Fruit fly (Drosophila melanogaster) whole organism, embryonic: Measurements from ENCODE around the gene CG7352.

Experiments
- Atf6 ChIP-seq: fragments of 200-800 bp; sonication (Bioruptor generic); IDR thresholded peaks from 2 replicates; pipeline ENCODE4 v1.3.6; 2022; ENCODE audit warnings: missing biosample characterization, missing genetic modification characterization
- CG10543 ChIP-seq: fragments of 200-800 bp; sonication (Bioruptor generic); optimal IDR thresholded peaks from 3 replicates; lab custom pipeline; 2017; ENCODE audit warnings: missing biosample characterization, mild to moderate bottlenecking, missing genetic modification characterization, moderate library complexity
- CG11456 ChIP-seq: fragments of 200-800 bp; sonication (Bioruptor generic); IDR thresholded peaks from 3 replicates; pipeline ENCODE4 v1.3.6; 2022; ENCODE audit warnings: missing biosample characterization, missing genetic modification characterization
- CG11560 ChIP-seq: fragments of 200-800 bp; sonication (Bioruptor generic); IDR thresholded peaks from 3 replicates; pipeline ENCODE4 v1.3.6; 2022; ENCODE audit warnings: missing biosample characterization, missing genetic modification characterization
- CG13123 ChIP-seq: fragments of 200-800 bp; sonication (Bioruptor generic); optimal IDR thresholded peaks from 2 replicates; lab custom pipeline; 2016; ENCODE audit warnings: missing biosample characterization, missing genetic modification characterization
- CG2202 ChIP-seq: fragments of 200-800 bp; sonication (Bioruptor generic); optimal IDR thresholded peaks from 2 replicates; lab custom pipeline; 2018; ENCODE audit warnings: missing biosample characterization, mild to moderate bottlenecking, missing genetic modification characterization
- CG31224 ChIP-seq: fragments of 200-800 bp; sonication (Bioruptor generic); IDR thresholded peaks from 2 replicates; pipeline ENCODE4 v1.3.6; 2022; ENCODE audit warnings: missing biosample characterization, missing genetic modification characterization
- CG34422 ChIP-seq: fragments of 200-800 bp; sonication (Bioruptor generic); IDR thresholded peaks from 3 replicates; pipeline ENCODE4 v1.3.6; 2022; ENCODE audit warnings: missing biosample characterization, missing genetic modification characterization
- CG4328 ChIP-seq: fragments of 200-800 bp; sonication (Bioruptor generic); optimal IDR thresholded peaks from 3 replicates; lab custom pipeline; 2017; ENCODE audit warnings: missing biosample characterization, missing genetic modification reagents, missing genetic modification characterization
- CG4854 ChIP-seq: fragments of 200-800 bp; sonication (Bioruptor generic); optimal IDR thresholded peaks from 2 replicates; lab custom pipeline; 2016; ENCODE audit warnings: missing biosample characterization, missing genetic modification characterization, inconsistent platforms
- CG5180 ChIP-seq: fragments of 200-800 bp; sonication (Bioruptor generic); optimal IDR thresholded peaks from 3 replicates; lab custom pipeline; 2017; ENCODE audit warnings: missing biosample characterization, missing genetic modification characterization, mild to moderate bottlenecking, moderate library complexity, missing genetic modification reagents
- CG7372 ChIP-seq: fragments of 200-800 bp; sonication (Bioruptor generic); IDR thresholded peaks from 2 replicates; pipeline ENCODE4 v1.3.6; 2022; ENCODE audit warnings: missing biosample characterization, missing genetic modification characterization
- CG7556 ChIP-seq: fragments of 200-800 bp; sonication (Bioruptor generic); optimal IDR thresholded peaks from 2 replicates; lab custom pipeline; 2017; ENCODE audit warnings: missing biosample characterization, mild to moderate bottlenecking, missing genetic modification characterization
- CG7963 ChIP-seq: fragments of 200-800 bp; sonication (Bioruptor generic); IDR thresholded peaks from 3 replicates; pipeline ENCODE4 v1.3.6; 2022; ENCODE audit warnings: missing biosample characterization, missing genetic modification characterization; ENCODE audit not compliant: partially characterized antibody
- CG8944 ChIP-seq: fragments of 200-800 bp; sonication (Bioruptor generic); optimal IDR thresholded peaks from 3 replicates; lab custom pipeline; 2016; ENCODE audit warnings: missing biosample characterization, missing genetic modification characterization
- ERR ChIP-seq: fragments of 200-800 bp; sonication (Bioruptor generic); optimal IDR thresholded peaks from 2 replicates; lab custom pipeline; 2016; ENCODE audit warnings: missing biosample characterization, missing genetic modification characterization
- HLH54F ChIP-seq: fragments of 200-800 bp; sonication (Bioruptor generic); optimal IDR thresholded peaks from 3 replicates; lab custom pipeline; 2016; ENCODE audit warnings: missing biosample characterization, missing genetic modification characterization
- HmgZ ChIP-seq: fragments of 200-800 bp; sonication (Bioruptor generic); optimal IDR thresholded peaks from 2 replicates; lab custom pipeline; 2018; ENCODE audit warnings: missing biosample characterization, mild to moderate bottlenecking, missing genetic modification characterization
- Hmr ChIP-seq: fragments of 200-800 bp; sonication (Bioruptor generic); optimal IDR thresholded peaks from 3 replicates; lab custom pipeline; 2017; ENCODE audit warnings: mild to moderate bottlenecking, missing biosample characterization, missing genetic modification reagents, missing genetic modification characterization
- MBD-R2 ChIP-seq: fragments of 200-800 bp; sonication (Bioruptor generic); IDR thresholded peaks from 2 replicates; pipeline ENCODE4 v1.3.6; 2022; ENCODE audit warnings: missing biosample characterization, missing genetic modification characterization
- MESR4 ChIP-seq: fragments of 200-800 bp; sonication (Bioruptor generic); optimal IDR thresholded peaks from 2 replicates; lab custom pipeline; 2018; ENCODE audit warnings: missing biosample characterization, mild to moderate bottlenecking, missing genetic modification characterization, moderate library complexity
- NC2α ChIP-seq: fragments of 200-800 bp; sonication (Bioruptor generic); optimal IDR thresholded peaks from 2 replicates; lab custom pipeline; 2016; ENCODE audit warnings: missing biosample characterization, missing genetic modification characterization
- NFAT ChIP-seq: fragments of 200-800 bp; sonication (Bioruptor generic); IDR thresholded peaks from 2 replicates; pipeline ENCODE4 v1.3.6; 2022; ENCODE audit warnings: missing biosample characterization, missing genetic modification characterization
- Poxn ChIP-seq: fragments of 200-800 bp; sonication (Bioruptor generic); IDR thresholded peaks from 2 replicates; pipeline ENCODE4 v1.3.6; 2022; ENCODE audit warnings: missing biosample characterization, missing genetic modification characterization
- al ChIP-seq: fragments of 200-800 bp; sonication (Bioruptor generic); IDR thresholded peaks from 2 replicates; pipeline ENCODE4 v1.3.6; 2022; ENCODE audit warnings: missing biosample characterization, missing genetic modification characterization
- bcd ChIP-seq: fragments of 200-800 bp; sonication (Bioruptor generic); optimal IDR thresholded peaks from 2 replicates; lab custom pipeline; 2017; ENCODE audit warnings: missing biosample characterization, mild to moderate bottlenecking, missing genetic modification characterization
- bigmax ChIP-seq: fragments of 200-800 bp; sonication (Bioruptor generic); optimal IDR thresholded peaks from 2 replicates; lab custom pipeline; 2018; ENCODE audit warnings: missing biosample characterization, mild to moderate bottlenecking, missing genetic modification characterization
- chif ChIP-seq, 2 experiments: fragments of 200-800 bp; sonication (Bioruptor generic); optimal IDR thresholded peaks; 3 replicates each; lab custom pipeline; 2016; ENCODE audit warnings: missing biosample characterization in 2 of 2, missing genetic modification characterization in 2 of 2
- ci ChIP-seq: fragments of 200-800 bp; sonication (Bioruptor generic); IDR thresholded peaks from 3 replicates; pipeline ENCODE4 v1.3.6; 2022; ENCODE audit warnings: missing biosample characterization, missing genetic modification characterization
- cwo ChIP-seq: fragments of 200-800 bp; sonication (Bioruptor generic); optimal IDR thresholded peaks from 3 replicates; lab custom pipeline; 2017; ENCODE audit warnings: missing biosample characterization, missing genetic modification characterization, mild to moderate bottlenecking, moderate library complexity, missing genetic modification reagents
- dmrt99B ChIP-seq: fragments of 200-800 bp; sonication (Bioruptor generic); optimal IDR thresholded peaks from 2 replicates; lab custom pipeline; 2018; ENCODE audit warnings: missing biosample characterization, mild to moderate bottlenecking, missing genetic modification characterization, moderate library complexity
- ftz-f1 ChIP-seq: fragments of 200-800 bp; sonication (Bioruptor generic); optimal IDR thresholded peaks from 2 replicates; lab custom pipeline; 2016; ENCODE audit warnings: missing biosample characterization, missing genetic modification characterization
- gcm ChIP-seq: fragments of 200-800 bp; sonication (Bioruptor generic); optimal IDR thresholded peaks from 2 replicates; lab custom pipeline; 2019; ENCODE audit warnings: missing biosample characterization, mild to moderate bottlenecking, missing genetic modification characterization, moderate library complexity
- gem ChIP-seq: fragments of 200-800 bp; sonication (Bioruptor generic); optimal IDR thresholded peaks from 2 replicates; lab custom pipeline; 2019; ENCODE audit warnings: missing biosample characterization, mild to moderate bottlenecking, missing genetic modification characterization, moderate library complexity
- hb ChIP-seq: fragments of 200-800 bp; sonication (Bioruptor generic); IDR thresholded peaks from 3 replicates; pipeline ENCODE4 v1.3.6; 2022; ENCODE audit warnings: missing biosample characterization, missing genetic modification characterization; ENCODE audit not compliant: partially characterized antibody
- jigr1 ChIP-seq: fragments of 200-800 bp; sonication (Bioruptor generic); IDR thresholded peaks from 3 replicates; pipeline ENCODE4 v1.3.6; 2022; ENCODE audit warnings: missing biosample characterization, missing genetic modification characterization
- knrl ChIP-seq: fragments of 200-800 bp; sonication (Bioruptor generic); IDR thresholded peaks from 3 replicates; pipeline ENCODE4 v1.3.6; 2022; ENCODE audit warnings: missing biosample characterization, missing genetic modification characterization; ENCODE audit not compliant: partially characterized antibody
- maf-S ChIP-seq: fragments of 200-800 bp; sonication (Bioruptor generic); optimal IDR thresholded peaks from 2 replicates; lab custom pipeline; 2016; ENCODE audit warnings: missing biosample characterization, missing genetic modification characterization
- nerfin-1 ChIP-seq: fragments of 200-800 bp; sonication (Bioruptor generic); optimal IDR thresholded peaks from 3 replicates; lab custom pipeline; 2019; ENCODE audit warnings: missing biosample characterization, mild to moderate bottlenecking, missing genetic modification characterization, moderate library complexity
- peb ChIP-seq: fragments of 200-800 bp; sonication (Bioruptor generic); IDR thresholded peaks from 2 replicates; pipeline ENCODE4 v1.3.6; 2022; ENCODE audit warnings: missing biosample characterization, missing genetic modification characterization
- sens ChIP-seq: fragments of 200-800 bp; sonication (Bioruptor generic); peaks from one replicate; lab custom pipeline; 2016; ENCODE audit warnings: missing biosample characterization, missing genetic modification characterization
- seq ChIP-seq: fragments of 200-800 bp; sonication (Bioruptor generic); IDR thresholded peaks from 2 replicates; pipeline ENCODE4 v1.3.6; 2022; ENCODE audit warnings: missing biosample characterization, missing genetic modification characterization
- sisA ChIP-seq: fragments of 200-800 bp; sonication (Bioruptor generic); IDR thresholded peaks from 2 replicates; pipeline ENCODE4 v1.3.6; 2022; ENCODE audit warnings: missing biosample characterization, missing genetic modification characterization
- slou ChIP-seq: fragments of 200-800 bp; sonication (Bioruptor generic); optimal IDR thresholded peaks from 3 replicates; lab custom pipeline; 2016; ENCODE audit warnings: missing biosample characterization, missing genetic modification characterization
- sob ChIP-seq: fragments of 200-800 bp; sonication (Bioruptor generic); IDR thresholded peaks from 2 replicates; pipeline ENCODE4 v1.3.6; 2022; ENCODE audit warnings: missing biosample characterization, missing genetic modification characterization
- stc ChIP-seq: fragments of 200-800 bp; sonication (Bioruptor generic); IDR thresholded peaks from 2 replicates; pipeline ENCODE4 v1.3.6; 2022; ENCODE audit warnings: missing biosample characterization, missing genetic modification characterization
- tap ChIP-seq: fragments of 200-800 bp; optimal IDR thresholded peaks from 3 replicates; lab custom pipeline; 2019; ENCODE audit warnings: missing biosample characterization, mild to moderate bottlenecking, missing genetic modification characterization, moderate library complexity
- tgo ChIP-seq: fragments of 200-800 bp; sonication (Bioruptor generic); IDR thresholded peaks from 3 replicates; pipeline ENCODE4 v1.3.6; 2022; ENCODE audit warnings: missing biosample characterization, missing genetic modification characterization
- trem ChIP-seq: fragments of 200-800 bp; optimal IDR thresholded peaks from 3 replicates; lab custom pipeline; 2019; ENCODE audit warnings: missing biosample characterization, mild to moderate bottlenecking, missing genetic modification characterization, moderate library complexity
- tup ChIP-seq: fragments of 200-800 bp; sonication (Bioruptor generic); optimal IDR thresholded peaks from 2 replicates; lab custom pipeline; 2016; ENCODE audit warnings: missing biosample characterization, mild to moderate bottlenecking, missing genetic modification characterization, moderate library complexity
- wek ChIP-seq: fragments of 200-800 bp; sonication (Bioruptor generic); optimal IDR thresholded peaks from 3 replicates; lab custom pipeline; 2018; ENCODE audit warnings: missing biosample characterization, mild to moderate bottlenecking, missing genetic modification characterization, moderate library complexity
- zf30C ChIP-seq: fragments of 200-800 bp; sonication (Bioruptor generic); optimal IDR thresholded peaks from 3 replicates; lab custom pipeline; 2018; ENCODE audit warnings: missing biosample characterization, mild to moderate bottlenecking, missing genetic modification characterization

CG7352 gene

DNA sequence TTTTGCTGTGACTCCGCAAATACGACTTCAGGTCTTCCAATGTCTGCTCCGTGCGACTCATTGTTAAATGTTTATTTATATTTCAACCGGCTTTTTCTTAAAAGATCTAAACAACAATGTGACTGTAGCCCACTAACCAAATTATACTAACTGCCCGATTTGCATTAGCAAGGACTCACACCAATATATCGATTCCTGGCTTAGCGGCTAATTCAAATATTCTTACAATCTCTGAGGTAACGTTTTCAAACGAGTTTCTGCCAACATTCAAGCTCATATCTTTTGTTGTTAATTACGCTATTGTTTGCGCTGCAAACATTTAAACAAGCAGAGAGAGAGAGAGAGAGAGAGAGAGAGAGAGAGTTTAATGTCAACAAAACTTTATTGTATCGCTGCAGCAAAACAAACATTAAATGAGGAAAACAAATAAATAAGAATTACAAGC, 38.8 kb upstream of the CG7352 start, which contains the start of gene tex (continued):
- no peak for TF ChIP-seq Poxn (GFP tag; lab: Robert Waterston, UW)
- TF ChIP-seq MESR4 = peak; percentile 12
- TF ChIP-seq peb (GFP tag; lab: Robert Waterston, UW) = no peak
- TF ChIP-seq ci (GFP tag; lab: Robert Waterston, UW) = peak; percentile 65; the same call in 2 of the 3 replicates
- peak; percentile 58 for TF ChIP-seq HmgZ
- peak; percentile 1 for TF ChIP-seq CG13123 (GFP tag; lab: Kevin White, UChicago)
- TF ChIP-seq MBD-R2 = peak; percentile 76
- peak; percentile 17 for TF ChIP-seq bcd (GFP tag; lab: Kevin White, UChicago)
- TF ChIP-seq tgo (GFP tag; lab: Robert Waterston, UW) = no peak
- no peak for TF ChIP-seq hb
- peak; percentile 94 for TF ChIP-seq sens (GFP tag; lab: Kevin White, UChicago)
- no peak for TF ChIP-seq maf-S (GFP tag; lab: Kevin White, UChicago)
- TF ChIP-seq ERR (GFP tag; lab: Kevin White, UChicago) = no peak
- no peak for TF ChIP-seq CG7372 (GFP tag; lab: Robert Waterston, UW)
- peak; percentile 57 for TF ChIP-seq gcm (GFP tag; lab: Kevin White, UChicago)
- TF ChIP-seq HLH54F = no peak
- TF ChIP-seq ftz-f1 (GFP tag; lab: Kevin White, UChicago) = no peak
- no peak for TF ChIP-seq CG8944 (GFP tag; lab: Kevin White, UChicago)
- TF ChIP-seq CG7963 = no peak
- TF ChIP-seq CG4854 = no peak
- no peak for TF ChIP-seq sob (GFP tag; lab: Robert Waterston, UW)
- no peak for TF ChIP-seq tap (tag; lab: Kevin White, UChicago)
- TF ChIP-seq bigmax (GFP tag; lab: Kevin White, UChicago) = no peak
- no peak for TF ChIP-seq CG5180 (GFP tag; lab: Kevin White, UChicago)
- TF ChIP-seq slou = no peak
- peak; percentile 65; the same call in 1 of the 3 replicates for TF ChIP-seq CG34422 (GFP tag; lab: Robert Waterston, UW)
- TF ChIP-seq zf30C (GFP tag; lab: Kevin White, UChicago) = no peak
- TF ChIP-seq gem (tag; lab: Kevin White, UChicago) = no peak
- peak; percentile 75 for TF ChIP-seq nerfin-1 (tag; lab: Kevin White, UChicago)
- TF ChIP-seq sisA (GFP tag; lab: Robert Waterston, UW) = no peak
- no peak for TF ChIP-seq CG10543
- TF ChIP-seq knrl (GFP tag; lab: Robert Waterston, UW) = peak; percentile 27; the same call in 1 of the 3 replicates
- TF ChIP-seq CG7556 (GFP tag; lab: Kevin White, UChicago) = no peak
- TF ChIP-seq al (GFP tag; lab: Robert Waterston, UW) = no peak
- TF ChIP-seq CG4328 (GFP tag; lab: Kevin White, UChicago) = no peak
- peak; percentile 57 for TF ChIP-seq wek (GFP tag; lab: Kevin White, UChicago)
- no peak for TF ChIP-seq tup (GFP tag; lab: Kevin White, UChicago)
- no peak for TF ChIP-seq seq (GFP tag; lab: Robert Waterston, UW)
- TF ChIP-seq NC2α (GFP tag; lab: Kevin White, UChicago) = no peak
- TF ChIP-seq NFAT (GFP tag; lab: Robert Waterston, UW) = no peak
- no peak for TF ChIP-seq cwo (GFP tag; lab: Kevin White, UChicago)
- no peak for TF ChIP-seq Atf6 (GFP tag; lab: Robert Waterston, UW)
- TF ChIP-seq jigr1 (GFP tag; lab: Robert Waterston, UW) = no peak
- TF ChIP-seq Hmr = no peak
- no peak for TF ChIP-seq CG11456
- peak; percentile 79 for TF ChIP-seq trem (tag; lab: Kevin White, UChicago)
- TF ChIP-seq dmrt99B (tag; lab: Kevin White, UChicago) = no peak
- TF ChIP-seq CG11560 (tag; lab: Robert Waterston, UW) = no peak
- TF ChIP-seq CG31224 = no peak
- no peak for TF ChIP-seq stc (GFP tag; lab: Robert Waterston, UW)
- peak; percentile 63 for TF ChIP-seq CG2202 (tag; lab: Kevin White, UChicago)
- TF ChIP-seq chif (GFP tag; optimal IDR thresholded peaks at IDR 0.05; lab: Kevin White, UChicago) = peak in 1 of 2 experiments; percentile 14
